Fruit fly (Drosophila melanogaster) whole organism, prepupa: ENCODE results near the gene CG2767.

Experiments
- CG10631 ChIP-seq: fragments of 200-800 bp; sonication (Bioruptor generic); optimal IDR thresholded peaks from 2 replicates; lab custom pipeline; 2016; ENCODE audit warnings: missing biosample characterization, missing genetic modification characterization
- CG11294 ChIP-seq: fragments of 200-800 bp; sonication (Bioruptor generic); IDR thresholded peaks from 2 replicates; pipeline ENCODE4 v1.3.6; 2022; ENCODE audit warnings: missing biosample characterization, missing genetic modification characterization
- CG11902 ChIP-seq: fragments of 200-800 bp; sonication (Bioruptor generic); optimal IDR thresholded peaks from 3 replicates; lab custom pipeline; 2016; ENCODE audit warnings: missing biosample characterization, missing genetic modification characterization
- CG15336 ChIP-seq: fragments of 200-800 bp; sonication (Bioruptor generic); IDR thresholded peaks from 2 replicates; pipeline ENCODE4 v1.3.6; 2022; ENCODE audit warnings: missing biosample characterization, missing genetic modification characterization
- CG3032 ChIP-seq: fragments of 200-800 bp; optimal IDR thresholded peaks from 2 replicates; lab custom pipeline; 2019; ENCODE audit warnings: missing biosample characterization, mild to moderate bottlenecking, missing genetic modification characterization, moderate library complexity
- CG31627 ChIP-seq: fragments of 200-800 bp; sonication (Bioruptor generic); optimal IDR thresholded peaks from 3 replicates; lab custom pipeline; 2016; ENCODE audit warnings: missing biosample characterization, missing genetic modification characterization
- CG32006 ChIP-seq: fragments of 200-800 bp; sonication (Bioruptor generic); optimal IDR thresholded peaks from 3 replicates; lab custom pipeline; 2017; ENCODE audit warnings: missing biosample characterization, mild to moderate bottlenecking, missing genetic modification characterization
- CG4318 ChIP-seq: fragments of 200-800 bp; sonication (Bioruptor generic); optimal IDR thresholded peaks from 3 replicates; lab custom pipeline; 2017; ENCODE audit warnings: missing biosample characterization, mild to moderate bottlenecking, missing genetic modification characterization
- CG6276 ChIP-seq: fragments of 200-800 bp; sonication (Bioruptor generic); optimal IDR thresholded peaks from 2 replicates; lab custom pipeline; 2017; ENCODE audit warnings: missing biosample characterization, mild to moderate bottlenecking, missing genetic modification characterization
- CG6792 ChIP-seq: fragments of 200-800 bp; sonication (Bioruptor generic); optimal IDR thresholded peaks from 3 replicates; lab custom pipeline; 2016; ENCODE audit warnings: missing biosample characterization, missing genetic modification characterization
- CG6808 ChIP-seq: fragments of 200-800 bp; sonication (Bioruptor generic); optimal IDR thresholded peaks from 3 replicates; lab custom pipeline; 2017; ENCODE audit warnings: missing biosample characterization, missing genetic modification characterization, mild to moderate bottlenecking, moderate library complexity, missing genetic modification reagents
- CG7368 ChIP-seq: fragments of 200-800 bp; sonication (Bioruptor generic); optimal IDR thresholded peaks from 3 replicates; lab custom pipeline; 2016; ENCODE audit warnings: missing biosample characterization, missing genetic modification characterization
- CG8632 ChIP-seq: fragments of 200-800 bp; sonication (Bioruptor generic); optimal IDR thresholded peaks from 3 replicates; lab custom pipeline; 2016; ENCODE audit warnings: missing biosample characterization, missing genetic modification characterization
- CG9139 ChIP-seq: fragments of 200-800 bp; sonication (Bioruptor generic); optimal IDR thresholded peaks from 3 replicates; lab custom pipeline; 2017; ENCODE audit warnings: missing biosample characterization, mild to moderate bottlenecking, missing genetic modification characterization
- Eip75B ChIP-seq: fragments of 200-800 bp; sonication (Bioruptor generic); optimal IDR thresholded peaks from 3 replicates; lab custom pipeline; 2016; ENCODE audit warnings: missing biosample characterization, missing genetic modification characterization
- Eip78C ChIP-seq: fragments of 200-800 bp; sonication (Bioruptor generic); peaks from one replicate; lab custom pipeline; 2016; ENCODE audit warnings: missing biosample characterization, missing genetic modification characterization
- Eip93F ChIP-seq: fragments of 200-800 bp; sonication (Bioruptor generic); optimal IDR thresholded peaks from 2 replicates; lab custom pipeline; 2016; ENCODE audit warnings: missing biosample characterization, mild to moderate bottlenecking, missing genetic modification characterization
- Ets96B ChIP-seq: fragments of 200-800 bp; optimal IDR thresholded peaks from 2 replicates; lab custom pipeline; 2019; ENCODE audit warnings: missing biosample characterization, mild to moderate bottlenecking, missing genetic modification characterization, moderate library complexity
- Hr38 ChIP-seq: sonication (Bioruptor generic); optimal IDR thresholded peaks from 2 replicates; lab custom pipeline; 2016; ENCODE audit warnings: missing biosample characterization, missing genetic modification characterization
- Hr4 ChIP-seq: fragments of 200-800 bp; sonication (Bioruptor generic); optimal IDR thresholded peaks from 3 replicates; lab custom pipeline; 2016; ENCODE audit warnings: missing biosample characterization, missing genetic modification characterization
- Met ChIP-seq: fragments of 200-800 bp; sonication (Bioruptor generic); optimal IDR thresholded peaks from 3 replicates; lab custom pipeline; 2016; ENCODE audit warnings: missing biosample characterization, missing genetic modification characterization
- OdsH ChIP-seq: fragments of 200-800 bp; sonication (Bioruptor generic); optimal IDR thresholded peaks from 3 replicates; lab custom pipeline; 2016; ENCODE audit warnings: missing biosample characterization, missing genetic modification characterization
- Smox ChIP-seq: fragments of 200-800 bp; sonication (Bioruptor generic); optimal IDR thresholded peaks from 3 replicates; lab custom pipeline; 2016; ENCODE audit warnings: missing biosample characterization, missing genetic modification characterization
- Sox102F ChIP-seq: fragments of 200-800 bp; sonication (Bioruptor generic); optimal IDR thresholded peaks from 2 replicates; lab custom pipeline; 2016; ENCODE audit warnings: missing biosample characterization, mild to moderate bottlenecking, missing genetic modification characterization
- Sox14 ChIP-seq: fragments of 200-800 bp; sonication (Bioruptor generic); optimal IDR thresholded peaks from 3 replicates; lab custom pipeline; 2016; ENCODE audit warnings: missing biosample characterization, missing genetic modification characterization
- achi ChIP-seq: fragments of 200-800 bp; sonication (Bioruptor generic); optimal IDR thresholded peaks from 3 replicates; lab custom pipeline; 2016; ENCODE audit warnings: missing biosample characterization, missing genetic modification characterization
- acj6 ChIP-seq: fragments of 200-800 bp; sonication (Bioruptor generic); optimal IDR thresholded peaks from 3 replicates; lab custom pipeline; 2016; ENCODE audit warnings: missing biosample characterization, missing genetic modification characterization
- cyc ChIP-seq: fragments of 200-800 bp; sonication (Bioruptor generic); optimal IDR thresholded peaks from 3 replicates; lab custom pipeline; 2016; ENCODE audit warnings: missing biosample characterization, missing genetic modification characterization
- dac ChIP-seq: fragments of 200-800 bp; sonication (Bioruptor generic); optimal IDR thresholded peaks from 2 replicates; lab custom pipeline; 2017; ENCODE audit warnings: missing biosample characterization, mild to moderate bottlenecking, missing genetic modification characterization
- dsx ChIP-seq: fragments of 200-800 bp; optimal IDR thresholded peaks from 3 replicates; lab custom pipeline; 2019; ENCODE audit warnings: missing biosample characterization, mild to moderate bottlenecking, missing genetic modification characterization, moderate library complexity; ENCODE audit not compliant: poor library complexity, severe bottlenecking
- eg ChIP-seq: fragments of 200-800 bp; sonication (Bioruptor generic); IDR thresholded peaks from 3 replicates; pipeline ENCODE4 v1.3.6; 2022; ENCODE audit warnings: missing biosample characterization, missing genetic modification characterization
- esn ChIP-seq: fragments of 200-800 bp; sonication (Bioruptor generic); optimal IDR thresholded peaks from 2 replicates; lab custom pipeline; 2016; ENCODE audit warnings: missing biosample characterization, mild to moderate bottlenecking, missing genetic modification characterization, moderate library complexity
- fd59A ChIP-seq: fragments of 200-800 bp; sonication (Bioruptor generic); optimal IDR thresholded peaks from 2 replicates; lab custom pipeline; 2017; ENCODE audit warnings: missing biosample characterization, mild to moderate bottlenecking, missing genetic modification characterization, missing genetic modification reagents
- fkh ChIP-seq: fragments of 200-800 bp; sonication (Bioruptor generic); optimal IDR thresholded peaks from 3 replicates; lab custom pipeline; 2017; ENCODE audit warnings: missing biosample characterization, mild to moderate bottlenecking, missing genetic modification characterization, moderate library complexity
- lz ChIP-seq: fragments of 200-800 bp; sonication (Bioruptor generic); optimal IDR thresholded peaks from 3 replicates; lab custom pipeline; 2016; ENCODE audit warnings: missing biosample characterization, missing genetic modification characterization
- net ChIP-seq: fragments of 200-800 bp; sonication (Bioruptor generic); optimal IDR thresholded peaks from 3 replicates; lab custom pipeline; 2016; ENCODE audit warnings: missing biosample characterization, missing genetic modification characterization
- pdm3 ChIP-seq: fragments of 200-800 bp; sonication (Bioruptor generic); optimal IDR thresholded peaks from 3 replicates; lab custom pipeline; 2016; ENCODE audit warnings: missing biosample characterization, missing genetic modification characterization
- salr ChIP-seq, 2 experiments: fragments of 200-800 bp; sonication (Bioruptor generic); optimal IDR thresholded peaks; 3 replicates each; lab custom pipeline; 2016 to 2018; ENCODE audit warnings: missing biosample characterization in 2 of 2, missing genetic modification characterization in 2 of 2, mild to moderate bottlenecking in 1 of 2
- spab ChIP-seq: fragments of 200-800 bp; sonication (Bioruptor generic); optimal IDR thresholded peaks from 2 replicates; lab custom pipeline; 2017; ENCODE audit warnings: missing biosample characterization, mild to moderate bottlenecking, missing genetic modification characterization, missing genetic modification reagents
- svp ChIP-seq: fragments of 200-800 bp; sonication (Bioruptor generic); peaks from one replicate; lab custom pipeline; 2016; ENCODE audit warnings: missing biosample characterization, missing genetic modification characterization
- topi ChIP-seq: fragments of 200-800 bp; sonication (Bioruptor generic); optimal IDR thresholded peaks from 3 replicates; lab custom pipeline; 2016; ENCODE audit warnings: missing biosample characterization, missing genetic modification characterization

CG2767 gene

dm6 chr3R:7967347-7967746, 40.6 kb downstream of the CG2767 start, which contains the start of gene dsx:
TSS of gene dsx (minus strand) at chr3R:7967408.
- no peak for TF ChIP-seq CG7368 (GFP tag; lab: Kevin White, UChicago)
- no peak for TF ChIP-seq dac
- TF ChIP-seq CG8632 (GFP tag; lab: Kevin White, UChicago), result no peak
- no peak for TF ChIP-seq fkh (GFP tag; lab: Kevin White, UChicago)
- TF ChIP-seq CG10631 (GFP tag; lab: Kevin White, UChicago), result peak; percentile 30
- peak; percentile 52 for TF ChIP-seq CG4318 (GFP tag; lab: Kevin White, UChicago)
- TF ChIP-seq cyc (GFP tag; lab: Kevin White, UChicago), result peak; percentile 6
- peak in 1 of 2 experiments; percentile 72 for TF ChIP-seq salr (GFP tag; optimal IDR thresholded peaks at IDR 0.05; lab: Kevin White, UChicago)
- TF ChIP-seq fd59A (GFP tag; lab: Kevin White, UChicago), result peak; percentile 30
- no peak for TF ChIP-seq Hr38
- TF ChIP-seq CG31627 (GFP tag; lab: Kevin White, UChicago), result peak; percentile 49
- no peak for TF ChIP-seq net (GFP tag; lab: Kevin White, UChicago)
- TF ChIP-seq CG3032 (tag; lab: Kevin White, UChicago), result no peak
- TF ChIP-seq Ets96B (tag; lab: Kevin White, UChicago), result no peak
- peak; percentile 38 for TF ChIP-seq Smox
- peak; percentile 85 for TF ChIP-seq Eip78C
- TF ChIP-seq pdm3 (GFP tag; lab: Kevin White, UChicago), result peak; percentile 29
- peak; percentile 29 for TF ChIP-seq lz (GFP tag; lab: Kevin White, UChicago)
- peak; percentile 67 for TF ChIP-seq CG32006
- peak; percentile 16 for TF ChIP-seq CG11902 (GFP tag; lab: Kevin White, UChicago)
- no peak for TF ChIP-seq Sox14 (GFP tag; lab: Kevin White, UChicago)
- no peak for TF ChIP-seq dsx (GFP tag; lab: Kevin White, UChicago)
- TF ChIP-seq Eip75B, result no peak
- TF ChIP-seq topi (GFP tag; lab: Kevin White, UChicago), result peak; percentile 5
- TF ChIP-seq CG6276 (GFP tag; lab: Kevin White, UChicago), result no peak
- no peak for TF ChIP-seq CG6792 (GFP tag; lab: Kevin White, UChicago)
- peak; percentile 5 for TF ChIP-seq acj6 (GFP tag; lab: Kevin White, UChicago)
- TF ChIP-seq Met (GFP tag; lab: Kevin White, UChicago), result peak; percentile 35
- no peak for TF ChIP-seq CG11294 (GFP tag; lab: Robert Waterston, UW)
- TF ChIP-seq spab (GFP tag; lab: Kevin White, UChicago), result no peak
- TF ChIP-seq Sox102F, result no peak
- TF ChIP-seq Hr4 (GFP tag; lab: Kevin White, UChicago), result peak; percentile 38
- no peak for TF ChIP-seq svp (GFP tag; lab: Kevin White, UChicago)
- TF ChIP-seq achi (GFP tag; lab: Kevin White, UChicago), result no peak
- TF ChIP-seq CG6808 (GFP tag; lab: Kevin White, UChicago), result peak; percentile 35
- TF ChIP-seq CG9139 (GFP tag; lab: Kevin White, UChicago), result no peak
- TF ChIP-seq eg (GFP tag; lab: Robert Waterston, UW), result no peak
- TF ChIP-seq OdsH (GFP tag; lab: Kevin White, UChicago), result peak; percentile 6
- no peak for TF ChIP-seq Eip93F (GFP tag; lab: Kevin White, UChicago)
- no peak for TF ChIP-seq CG15336 (GFP tag; lab: Robert Waterston, UW)
- TF ChIP-seq esn (GFP tag; lab: Kevin White, UChicago), result peak; percentile 49
